Fruit fly (Drosophila melanogaster) whole organism: ENCODE data around the gene Or67d.

Experiments used
- CG8478 ChIP-seq: fragments of >200 bp; optimal IDR thresholded peaks from 2 replicates; lab custom pipeline; 2018; ENCODE audit warnings: inconsistent platforms
- Dll ChIP-seq: fragments of >200 bp; optimal IDR thresholded peaks from 2 replicates; lab custom pipeline; 2017
- EcR ChIP-seq, 2 experiments: fragments of >200 bp; optimal IDR thresholded peaks; 2 replicates each; lab custom pipeline; 2017; ENCODE audit warnings: missing biosample characterization in 2 of 2, missing genetic modification characterization in 2 of 2, missing genetic modification reagents in 2 of 2
- pan ChIP-seq: fragments of >200 bp; optimal IDR thresholded peaks from 2 replicates; lab custom pipeline; 2017
- psq ChIP-seq: fragments of >200 bp; optimal IDR thresholded peaks from 2 replicates; lab custom pipeline; 2017
- usp ChIP-seq: fragments of >200 bp; optimal IDR thresholded peaks from 2 replicates; lab custom pipeline; 2017; ENCODE audit warnings: missing biosample characterization, missing genetic modification characterization, mixed read lengths

Gene Or67d

dm6 chr3L:10272904-10273303, at the start of gene Or67d:
TSS of gene Or67d (plus strand) at chr3L:10273204.
- TF ChIP-seq Dll (no peak), usp (no peak), CG8478 (no peak), EcR (GFP tag; optimal IDR thresholded peaks at IDR 0.05; lab: Kevin White, UChicago) (no peak), psq (no peak), pan (lab: Kevin White, UChicago) (no peak)

dm6 chr3L:10223397-10223796, 49.6 kb upstream of the Or67d start:
- TF ChIP-seq EcR (GFP tag; optimal IDR thresholded peaks at IDR 0.05; lab: Kevin White, UChicago) (no peak), Dll (no peak), CG8478 (no peak)

- TF ChIP-seq usp, result no peak
These were observed 48.4 kb upstream of the Or67d start for dm6 chr3L:10224470-10225213.

- TF ChIP-seq usp, result no peak
- TF ChIP-seq EcR (GFP tag; optimal IDR thresholded peaks at IDR 0.05; lab: Kevin White, UChicago), result no peak
- TF ChIP-seq psq, result no peak
- no peak for TF ChIP-seq Dll
- TF ChIP-seq pan (lab: Kevin White, UChicago), result no peak
- TF ChIP-seq CG8478, result no peak
These were observed 47.7 kb upstream of the Or67d start, which contains the start of gene scramb1 for dm6 chr3L:10225214-10225729. TSS of gene scramb1 (minus strand) at chr3L:10225240.

dm6 chr3L:10226055-10226454, 46.9 kb upstream of the Or67d start:
- TF ChIP-seq psq (no peak), usp (no peak), EcR (GFP tag; optimal IDR thresholded peaks at IDR 0.05; lab: Kevin White, UChicago) (no peak), CG8478 (no peak), Dll (no peak), pan (lab: Kevin White, UChicago) (no peak)

dm6 chr3L:10227094-10227493, 45.9 kb upstream of the Or67d start:
- TF ChIP-seq usp, result no peak
- TF ChIP-seq psq, result no peak
- TF ChIP-seq pan (lab: Kevin White, UChicago), result no peak
- TF ChIP-seq Dll, result no peak
- TF ChIP-seq CG8478, result no peak
- TF ChIP-seq EcR (GFP tag; optimal IDR thresholded peaks at IDR 0.05; lab: Kevin White, UChicago), result no peak

- TF ChIP-seq CG8478, result no peak
- no peak for TF ChIP-seq usp
- no peak for TF ChIP-seq psq
- TF ChIP-seq pan (lab: Kevin White, UChicago), result no peak
These were observed 42.5 kb upstream of the Or67d start for dm6 chr3L:10230542-10230941.

- TF ChIP-seq psq (no peak), usp (no peak), pan (lab: Kevin White, UChicago) (no peak), Dll (no peak), CG8478 (no peak), EcR (GFP tag; optimal IDR thresholded peaks at IDR 0.05; lab: Kevin White, UChicago) (no peak)
These were observed 40.0 kb upstream of the Or67d start for dm6 chr3L:10233025-10233424.

- TF ChIP-seq EcR (GFP tag; optimal IDR thresholded peaks at IDR 0.05; lab: Kevin White, UChicago), result no peak
- TF ChIP-seq psq, result no peak
- no peak for TF ChIP-seq pan (lab: Kevin White, UChicago)
- no peak for TF ChIP-seq Dll
- no peak for TF ChIP-seq usp
- TF ChIP-seq CG8478, result no peak
These were observed 34.5 kb upstream of the Or67d start for dm6 chr3L:10238549-10238948.

dm6 chr3L:10242243-10242642, 30.8 kb upstream of the Or67d start:
- TF ChIP-seq usp, result no peak
- TF ChIP-seq pan (lab: Kevin White, UChicago), result no peak
- TF ChIP-seq CG8478, result no peak
- TF ChIP-seq Dll, result no peak
- no peak for TF ChIP-seq EcR (GFP tag; optimal IDR thresholded peaks at IDR 0.05; lab: Kevin White, UChicago)
- no peak for TF ChIP-seq psq

dm6 chr3L:10244606-10245005, 28.4 kb upstream of the Or67d start, which contains the start of gene Or67c:
TSS of gene Or67c (minus strand) at chr3L:10244706.
- TF ChIP-seq psq (no peak), EcR (GFP tag; optimal IDR thresholded peaks at IDR 0.05; lab: Kevin White, UChicago) (no peak), CG8478 (no peak), usp (no peak), Dll (no peak), pan (lab: Kevin White, UChicago) (no peak)

- no peak for TF ChIP-seq psq
- TF ChIP-seq EcR (GFP tag; optimal IDR thresholded peaks at IDR 0.05; lab: Kevin White, UChicago), result no peak
These were observed 26.7 kb upstream of the Or67d start for dm6 chr3L:10246226-10246778.

dm6 chr3L:10247121-10247520, 25.9 kb upstream of the Or67d start:
- TF ChIP-seq CG8478 (no peak), EcR (GFP tag; optimal IDR thresholded peaks at IDR 0.05; lab: Kevin White, UChicago) (no peak), usp (no peak), Dll (no peak), pan (lab: Kevin White, UChicago) (no peak), psq (no peak)

- TF ChIP-seq Dll, result no peak
- TF ChIP-seq pan (lab: Kevin White, UChicago), result no peak
- no peak for TF ChIP-seq usp
- no peak for TF ChIP-seq CG8478
- no peak for TF ChIP-seq EcR (GFP tag; optimal IDR thresholded peaks at IDR 0.05; lab: Kevin White, UChicago)
These were observed 25.4 kb upstream of the Or67d start for dm6 chr3L:10247579-10247978.
